Worm (Caenorhabditis elegans) whole organism, late embryonic: ENCODE measurements around the gene fbxa-188.

Source experiments
- C08G9.2 ChIP-seq: sonication (generic microtip); optimal IDR thresholded peaks from 2 replicates; lab custom pipeline; 2016; ENCODE audit warnings: mild to moderate bottlenecking, missing genetic modification characterization, moderate library complexity, missing compliant biosample characterization
- K02D7.2 ChIP-seq: sonication (generic microtip); optimal IDR thresholded peaks from 2 replicates; lab custom pipeline; 2017; ENCODE audit warnings: mild to moderate bottlenecking, missing genetic modification characterization, missing compliant biosample characterization
- K09A11.1 ChIP-seq: sonication (generic microtip); optimal IDR thresholded peaks from 2 replicates; lab custom pipeline; 2017; ENCODE audit warnings: antibody characterized with exemption, mild to moderate bottlenecking, missing genetic modification characterization, missing compliant biosample characterization; ENCODE audit not compliant: insufficient read depth
- ahr-1 ChIP-seq: sonication (generic microtip); optimal IDR thresholded peaks from 2 replicates; lab custom pipeline; 2016; ENCODE audit warnings: missing genetic modification characterization, missing compliant biosample characterization
- ceh-14 ChIP-seq: sonication (generic microtip); optimal IDR thresholded peaks from 2 replicates; lab custom pipeline; 2016; ENCODE audit warnings: missing genotype, missing genetic modification characterization, missing compliant biosample characterization
- ceh-18 ChIP-seq: sonication (generic microtip); optimal IDR thresholded peaks from 2 replicates; lab custom pipeline; 2016; ENCODE audit warnings: missing genetic modification characterization, missing compliant biosample characterization
- ceh-30 ChIP-seq: fragments of 150-350 bp; optimal IDR thresholded peaks from 2 replicates; lab custom pipeline; 2014; ENCODE audit warnings: missing biosample characterization, missing genetic modification characterization
- ceh-31 ChIP-seq: sonication (generic microtip); optimal IDR thresholded peaks from 2 replicates; lab custom pipeline; 2016; ENCODE audit warnings: missing genetic modification characterization, missing compliant biosample characterization
- ceh-48 ChIP-seq: sonication (generic microtip); optimal IDR thresholded peaks from 2 replicates; lab custom pipeline; 2016; ENCODE audit warnings: missing genetic modification characterization, inconsistent platforms, missing compliant biosample characterization
- ceh-6 ChIP-seq: fragments of 200-800 bp; sonication (Bioruptor generic); optimal IDR thresholded peaks from 2 replicates; lab custom pipeline; 2018; ENCODE audit warnings: mild to moderate bottlenecking, missing genetic modification characterization, missing compliant biosample characterization
- ceh-9 ChIP-seq: sonication (generic microtip); optimal IDR thresholded peaks from 2 replicates; lab custom pipeline; 2016; ENCODE audit warnings: mild to moderate bottlenecking, missing genetic modification characterization, inconsistent platforms, missing compliant biosample characterization
- che-1 ChIP-seq: sonication (generic microtip); optimal IDR thresholded peaks from 2 replicates; lab custom pipeline; 2016; ENCODE audit warnings: mild to moderate bottlenecking, missing genetic modification characterization, missing compliant biosample characterization
- dmd-4 ChIP-seq: sonication (generic microtip); optimal IDR thresholded peaks from 2 replicates; lab custom pipeline; 2016; ENCODE audit warnings: borderline replicate concordance, missing genetic modification characterization, missing compliant biosample characterization
- elt-2 ChIP-seq: sonication (generic microtip); optimal IDR thresholded peaks from 2 replicates; lab custom pipeline; 2016; ENCODE audit warnings: missing genetic modification reagents, missing genetic modification characterization, missing compliant biosample characterization
- eyg-1 ChIP-seq: sonication (generic microtip); optimal IDR thresholded peaks from 2 replicates; lab custom pipeline; 2016; ENCODE audit warnings: missing genotype, missing genetic modification characterization, missing compliant biosample characterization
- fkh-10 ChIP-seq: fragments of 150-350 bp; optimal IDR thresholded peaks from 2 replicates; lab custom pipeline; 2014; ENCODE audit warnings: missing biosample characterization, missing genetic modification reagents, missing genetic modification characterization
- fkh-6 ChIP-seq: sonication (generic microtip); optimal IDR thresholded peaks from 2 replicates; lab custom pipeline; 2016; ENCODE audit warnings: missing genetic modification characterization, missing compliant biosample characterization
- hlh-15 ChIP-seq: sonication (generic microtip); optimal IDR thresholded peaks from 2 replicates; lab custom pipeline; 2016; ENCODE audit warnings: missing genetic modification characterization, missing compliant biosample characterization
- hlh-30 ChIP-seq: sonication (generic microtip); optimal IDR thresholded peaks from 2 replicates; lab custom pipeline; 2017; ENCODE audit warnings: antibody characterized with exemption, missing genetic modification characterization, missing compliant biosample characterization; ENCODE audit not compliant: insufficient read depth
- hlh-8 ChIP-seq: sonication (generic microtip); optimal IDR thresholded peaks from 2 replicates; lab custom pipeline; 2016; ENCODE audit warnings: missing genotype, missing genetic modification characterization, missing compliant biosample characterization
- lin-11 ChIP-seq: fragments of 200-800 bp; sonication (Bioruptor generic); optimal IDR thresholded peaks from 2 replicates; lab custom pipeline; 2018; ENCODE audit warnings: mild to moderate bottlenecking, missing genetic modification characterization, missing compliant biosample characterization
- mec-3 ChIP-seq: sonication (generic microtip); optimal IDR thresholded peaks from 2 replicates; lab custom pipeline; 2016; ENCODE audit warnings: borderline replicate concordance, missing genetic modification characterization, missing compliant biosample characterization
- nhr-11 ChIP-seq: fragments of 150-350 bp; optimal IDR thresholded peaks from 2 replicates; lab custom pipeline; 2014; ENCODE audit warnings: missing biosample characterization, missing genetic modification characterization
- nhr-232 ChIP-seq: sonication (generic microtip); optimal IDR thresholded peaks from 2 replicates; lab custom pipeline; 2016; ENCODE audit warnings: missing genetic modification characterization, missing compliant biosample characterization
- odd-2 ChIP-seq: sonication (generic microtip); optimal IDR thresholded peaks from 2 replicates; lab custom pipeline; 2017; ENCODE audit warnings: antibody characterized with exemption, mild to moderate bottlenecking, missing genetic modification characterization, missing compliant biosample characterization
- pag-3 ChIP-seq: sonication (generic microtip); optimal IDR thresholded peaks from 2 replicates; lab custom pipeline; 2016; ENCODE audit warnings: missing compliant biosample characterization, missing genetic modification characterization, borderline replicate concordance
- pha-2 ChIP-seq: sonication (generic microtip); optimal IDR thresholded peaks from 2 replicates; lab custom pipeline; 2017; ENCODE audit warnings: mild to moderate bottlenecking, missing genetic modification characterization, missing compliant biosample characterization
- pros-1 ChIP-seq: fragments of 150-350 bp; optimal IDR thresholded peaks from 2 replicates; lab custom pipeline; 2014; ENCODE audit warnings: missing biosample characterization, missing genetic modification reagents, missing genetic modification characterization
- ref-2 ChIP-seq: sonication (generic microtip); optimal IDR thresholded peaks from 2 replicates; lab custom pipeline; 2016; ENCODE audit warnings: missing genetic modification characterization, missing compliant biosample characterization
- sdc-2 ChIP-seq: sonication (generic microtip); optimal IDR thresholded peaks from 2 replicates; lab custom pipeline; 2016; ENCODE audit warnings: missing genotype, missing genetic modification characterization, missing compliant biosample characterization
- syd-9 ChIP-seq: sonication (generic microtip); optimal IDR thresholded peaks from 2 replicates; lab custom pipeline; 2016; ENCODE audit warnings: mild to moderate bottlenecking, missing genetic modification characterization, moderate library complexity, missing compliant biosample characterization
- tbx-7 ChIP-seq: sonication (generic microtip); optimal IDR thresholded peaks from 2 replicates; lab custom pipeline; 2016; ENCODE audit warnings: missing genotype, missing genetic modification characterization, missing compliant biosample characterization
- ttx-3 ChIP-seq: sonication (generic microtip); optimal IDR thresholded peaks from 2 replicates; lab custom pipeline; 2016; ENCODE audit warnings: missing genetic modification reagents, missing genetic modification characterization, missing compliant biosample characterization
- unc-42 ChIP-seq: sonication (generic microtip); optimal IDR thresholded peaks from 2 replicates; lab custom pipeline; 2016; ENCODE audit warnings: missing genotype, missing genetic modification characterization, missing compliant biosample characterization
- unc-86 ChIP-seq: sonication (generic microtip); optimal IDR thresholded peaks from 2 replicates; lab custom pipeline; 2016; ENCODE audit warnings: missing genetic modification characterization, missing compliant biosample characterization
- zip-5 ChIP-seq: sonication (generic microtip); optimal IDR thresholded peaks from 2 replicates; lab custom pipeline; 2016; ENCODE audit warnings: missing genetic modification characterization, missing compliant biosample characterization
- ztf-16 ChIP-seq: sonication (generic microtip); optimal IDR thresholded peaks from 2 replicates; lab custom pipeline; 2017; ENCODE audit warnings: missing genetic modification characterization, missing compliant biosample characterization

Gene fbxa-188

DNA sequence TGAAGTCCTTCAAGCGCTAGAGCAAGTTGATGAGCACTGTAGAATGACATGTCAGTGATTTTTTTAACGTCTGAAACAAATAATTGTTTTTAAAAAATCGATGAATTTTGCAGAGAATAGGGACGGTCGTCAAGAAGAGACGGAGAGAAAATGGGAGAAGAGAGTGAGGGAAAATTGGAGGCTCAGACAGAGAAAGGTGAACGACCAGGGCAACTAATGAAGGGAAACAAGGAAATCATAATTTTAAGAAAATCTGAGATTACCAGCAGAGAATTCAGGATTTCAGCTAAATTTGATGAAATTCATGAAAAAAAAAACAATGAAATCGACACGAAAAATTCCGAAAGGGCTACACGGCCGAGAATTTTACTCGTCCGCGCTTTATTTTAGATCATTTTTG lies 29.7 kb downstream of the fbxa-188 start, which contains the start of gene F31E9.6:
TSS of gene F31E9.6 (minus strand) at position 91 of the 400 bp plus-strand sequence.
- TF ChIP-seq nhr-232 (tag; lab: Kevin White, UChicago): no peak
- TF ChIP-seq tbx-7: no peak
- no peak for TF ChIP-seq ceh-9 (tag; lab: Kevin White, UChicago)
- no peak for TF ChIP-seq che-1 (tag; lab: Kevin White, UChicago)
- no peak for TF ChIP-seq odd-2
- no peak for TF ChIP-seq K02D7.2
- no peak for TF ChIP-seq ceh-18 (tag; lab: Kevin White, UChicago)
- no peak for TF ChIP-seq syd-9
- no peak for TF ChIP-seq nhr-11 (tag; lab: Kevin White, UChicago)
- TF ChIP-seq, all 69 proteins: peak for 0

DNA sequence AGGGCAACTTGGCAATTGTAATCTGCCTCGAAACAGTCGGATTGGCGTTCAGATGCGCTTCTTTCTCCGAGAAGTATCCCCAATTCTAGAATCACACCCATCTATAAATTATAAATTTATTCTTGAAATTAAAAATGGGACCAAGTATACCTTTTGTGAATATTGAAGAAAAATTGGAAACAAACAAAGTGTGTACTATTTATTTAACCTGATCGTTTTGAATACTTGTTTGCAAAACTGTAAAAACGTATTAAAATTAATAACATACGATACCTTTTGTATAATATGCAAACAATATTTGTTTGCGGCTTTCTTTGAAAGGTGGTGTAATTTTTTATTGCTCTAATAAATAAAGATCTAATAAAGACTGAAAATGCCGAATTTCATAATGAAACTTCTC lies 32.3 kb downstream of the fbxa-188 start, which contains the start of gene Y61B8B.3:
TSS of gene Y61B8B.3 (minus strand) at position 101 of the 400 bp plus-strand sequence.
- TF ChIP-seq zip-5 (tag; lab: Kevin White, UChicago): no peak
- TF ChIP-seq ceh-14: no peak
- no peak for TF ChIP-seq pros-1
- TF ChIP-seq lin-11: no peak
- no peak for TF ChIP-seq nhr-11 (tag; lab: Kevin White, UChicago)
- no peak for TF ChIP-seq dmd-4
- no peak for TF ChIP-seq ztf-16 (tag; lab: Kevin White, UChicago)
- no peak for TF ChIP-seq unc-42 (tag; lab: Kevin White, UChicago)
- no peak for TF ChIP-seq hlh-30 (tag; lab: Kevin White, UChicago)
- no peak for TF ChIP-seq ceh-31 (tag; lab: Kevin White, UChicago)
- no peak for TF ChIP-seq pag-3 (tag; lab: Kevin White, UChicago)
- no peak for TF ChIP-seq pha-2 (tag; lab: Kevin White, UChicago)
- TF ChIP-seq ceh-6 (GFP tag; lab: Kevin White, UChicago): no peak
- TF ChIP-seq ceh-48 (tag; lab: Kevin White, UChicago): no peak
- TF ChIP-seq mec-3 (tag; lab: Kevin White, UChicago): no peak
- TF ChIP-seq C08G9.2 (tag; lab: Kevin White, UChicago): no peak
- no peak for TF ChIP-seq ahr-1 (tag; lab: Kevin White, UChicago)

DNA sequence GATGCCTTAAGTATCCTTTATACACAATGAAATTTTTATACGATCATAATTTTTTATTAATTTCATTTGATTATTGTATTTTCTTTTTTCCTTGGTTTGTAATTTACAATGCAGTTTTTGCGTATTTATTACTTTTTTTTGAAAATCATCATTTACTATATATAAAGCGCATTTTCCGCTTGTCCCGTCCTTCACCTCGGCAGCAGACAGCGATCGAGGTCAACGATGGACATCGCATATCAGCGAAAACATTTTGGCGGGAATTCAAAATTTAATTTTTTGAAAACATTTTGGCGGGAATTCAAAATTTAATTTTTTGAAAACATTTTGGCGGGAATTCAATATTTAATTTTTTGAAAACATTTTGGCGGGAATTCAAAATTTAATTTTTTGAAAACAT lies 36.8 kb downstream of the fbxa-188 start:
- TF ChIP-seq ttx-3 (tag; lab: Kevin White, UChicago): no peak
- no peak for TF ChIP-seq odd-2
- no peak for TF ChIP-seq hlh-8 (tag; lab: Kevin White, UChicago)
- TF ChIP-seq fkh-10 (GFP tag; lab: Kevin White, UChicago): no peak

DNA sequence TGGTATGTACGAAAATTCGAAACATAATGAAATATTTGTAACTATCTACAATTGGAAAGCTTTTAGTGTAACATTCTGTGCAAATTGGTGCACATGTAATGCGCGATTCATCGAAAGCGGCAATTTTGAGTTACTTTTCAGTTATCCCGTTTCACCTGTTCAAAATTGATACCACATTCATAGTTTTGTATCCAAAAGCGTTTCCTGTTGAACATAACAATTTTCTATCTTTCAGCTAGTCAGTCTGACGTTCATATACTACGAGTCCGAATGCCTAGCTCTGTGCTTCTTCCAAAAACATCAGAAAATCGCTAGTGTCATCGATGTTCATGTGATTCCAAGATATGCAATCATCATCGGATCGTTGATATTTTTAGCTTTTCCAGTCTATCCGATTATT lies 41.3 kb downstream of the fbxa-188 start:
- no peak for TF ChIP-seq ceh-18 (tag; lab: Kevin White, UChicago)
- TF ChIP-seq ref-2 (tag; lab: Kevin White, UChicago): no peak
- no peak for TF ChIP-seq syd-9
- TF ChIP-seq elt-2: no peak
- no peak for TF ChIP-seq K02D7.2
- TF ChIP-seq eyg-1 (tag; lab: Kevin White, UChicago): no peak
- no peak for TF ChIP-seq fkh-6 (tag; lab: Kevin White, UChicago)
- TF ChIP-seq hlh-15 (tag; lab: Kevin White, UChicago): no peak
- TF ChIP-seq fkh-10 (GFP tag; lab: Kevin White, UChicago): no peak
- no peak for TF ChIP-seq zip-5 (tag; lab: Kevin White, UChicago)
- TF ChIP-seq ahr-1 (tag; lab: Kevin White, UChicago): no peak

DNA sequence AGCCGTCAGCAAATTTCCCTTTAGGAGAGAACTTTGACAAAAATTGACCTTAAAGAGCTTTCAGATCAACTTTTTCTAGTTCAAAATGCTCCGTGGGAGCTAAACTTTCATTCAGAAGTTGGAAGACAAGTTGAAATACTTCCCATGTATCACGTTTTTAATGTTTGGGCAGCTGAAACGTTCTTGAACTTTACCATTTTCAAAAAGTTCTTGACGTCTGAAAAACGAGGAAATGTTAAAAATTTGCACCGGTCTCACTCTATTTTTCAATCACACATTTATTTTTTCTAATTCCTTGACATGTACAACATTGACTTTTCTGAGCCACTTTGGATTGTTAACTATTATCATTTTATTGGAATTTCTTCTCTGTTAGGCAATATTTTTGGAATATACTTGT lies 42.0 kb downstream of the fbxa-188 start, which contains the start of gene sri-70:
TSS of gene sri-70 (plus strand) at position 301 of the 400 bp plus-strand sequence.
- TF ChIP-seq K09A11.1 (tag; lab: Kevin White, UChicago) (no peak), ceh-30 (tag; lab: Kevin White, UChicago) (no peak), sdc-2 (no peak), ceh-14 (no peak), K02D7.2 (no peak), ttx-3 (tag; lab: Kevin White, UChicago) (no peak), unc-86 (tag; lab: Kevin White, UChicago) (no peak)
